Worm (Caenorhabditis elegans) whole organism, L2 larva: ENCODE results near the gene lido-5.

Source experiments
- R02D3.7 ChIP-seq: fragments of 150-350 bp; optimal IDR thresholded peaks from 2 replicates; lab custom pipeline; 2014; ENCODE audit warnings: missing biosample characterization, missing genetic modification characterization
- ceh-16 ChIP-seq: fragments of 150-350 bp; optimal IDR thresholded peaks from 2 replicates; lab custom pipeline; 2014; ENCODE audit warnings: missing biosample characterization, missing genetic modification characterization
- lin-13 ChIP-seq: fragments of 150-350 bp; optimal IDR thresholded peaks from 2 replicates; lab custom pipeline; 2014; ENCODE audit warnings: missing biosample characterization, missing genetic modification reagents, missing genetic modification characterization
- nhr-25 ChIP-seq: fragments of 150-350 bp; sonication (generic microtip); optimal IDR thresholded peaks from 3 replicates; lab custom pipeline; 2014; ENCODE audit warnings: missing biosample characterization, missing genetic modification characterization
- snpc-4 ChIP-seq: fragments of 150-350 bp; optimal IDR thresholded peaks from 2 replicates; lab custom pipeline; 2014; ENCODE audit warnings: missing biosample characterization, missing genetic modification characterization
- ztf-1 ChIP-seq: fragments of 200-800 bp; sonication (Bioruptor generic); conservative IDR thresholded peaks from 2 replicates; pipeline ENCODE4 v1.3.6; 2022; ENCODE audit warnings: missing genetic modification characterization, missing compliant biosample characterization

- TF ChIP-seq nhr-25 (tag; lab: Kevin White, UChicago) (no peak), ceh-16 (no peak), lin-13 (GFP tag; lab: Kevin White, UChicago) (no peak), ztf-1 (GFP tag; lab: Robert Waterston, UW) (no peak), snpc-4 (tag; lab: Kevin White, UChicago) (no peak), R02D3.7 (tag; lab: Kevin White, UChicago) (no peak)
Measured at ce11 chrX:17064820-17065219, 45.6 kb downstream of the lido-5 start.
